Worm (Caenorhabditis elegans) whole organism, L4/young adult: ENCODE data around the gene aly-3.

Experiments
- W03F9.2 ChIP-seq: fragments of 150-350 bp; optimal IDR thresholded peaks from 2 replicates; lab custom pipeline; 2014; ENCODE audit warnings: missing biosample characterization, missing genetic modification characterization
- dao-5 ChIP-seq: sonication (generic microtip); optimal IDR thresholded peaks from 2 replicates; lab custom pipeline; 2016; ENCODE audit warnings: missing genotype, missing genetic modification characterization, moderate library complexity, missing compliant biosample characterization
- him-1 ChIP-seq: sonication (generic microtip); optimal IDR thresholded peaks from 2 replicates; lab custom pipeline; 2016; ENCODE audit warnings: missing genotype, missing genetic modification reagents, missing genetic modification characterization, missing compliant biosample characterization

ce11 chrIV:12084587-12084986 is 38.5 kb upstream of the aly-3 start:
- TF ChIP-seq W03F9.2 (no peak), him-1 (tag; lab: Kevin White, UChicago) (no peak), dao-5 (tag; lab: Kevin White, UChicago) (no peak)
